Fruit fly (Drosophila melanogaster) ovary, adult (tissue): Measurements from ENCODE around the gene Chro.
A peak's percentile ranks its signal among the peaks of the same experiment; 100 is the strongest.

Source experiments
- CG17801 ChIP-seq: fragments of 200-800 bp; optimal IDR thresholded peaks from 2 replicates; lab custom pipeline; 2019; ENCODE audit warnings: missing biosample characterization, mild to moderate bottlenecking, missing genetic modification characterization, moderate library complexity; ENCODE audit not compliant: partially characterized antibody

Chro gene

dm6 chr3L:22848940-22849339 is 29.8 kb downstream of the Chro start:
- TF ChIP-seq CG17801 = no peak

dm6 chr3L:22847679-22848118 is 31.1 kb downstream of the Chro start:
- no peak for TF ChIP-seq CG17801

- no peak for TF ChIP-seq CG17801
Observed at dm6 chr3L:22843094-22843493, 35.7 kb downstream of the Chro start.

dm6 chr3L:22839726-22840228 is 39.0 kb downstream of the Chro start:
- TF ChIP-seq CG17801 = no peak

- no peak for TF ChIP-seq CG17801
Observed at dm6 chr3L:22839243-22839642, 39.5 kb downstream of the Chro start.

dm6 chr3L:22837651-22838614 is 40.9 kb downstream of the Chro start:
- no peak for TF ChIP-seq CG17801

dm6 chr3L:22836768-22837167 is 42.0 kb downstream of the Chro start, which contains the start of the genes CG11226 and CG45428:
Gene CG11226 (plus strand): TSS chr3L:22837068.
Gene CG45428 (minus strand): TSS chr3L:22837070.
- TF ChIP-seq CG17801 = no peak

- peak; percentile 21 for TF ChIP-seq CG17801
Observed at dm6 chr3L:22835144-22835964, 43.4 kb downstream of the Chro start, which contains the start of gene jim. Gene jim (minus strand): TSS chr3L:22835194.

- TF ChIP-seq CG17801 = peak; percentile 71
Observed at dm6 chr3L:22830132-22830697, 48.6 kb downstream of the Chro start.

dm6 chr3L:22826236-22826635 is 52.5 kb downstream of the Chro start:
- TF ChIP-seq CG17801 = peak; percentile 84

dm6 chr3L:22824668-22825192 is 54.1 kb downstream of the Chro start:
- TF ChIP-seq CG17801 = peak; percentile 43
